Worm (Caenorhabditis elegans) whole organism, L3 larva: Measurements from ENCODE around the gene nspc-16.

Experiments used
- elt-1 ChIP-seq: fragments of 150-350 bp; optimal IDR thresholded peaks from 2 replicates; lab custom pipeline; 2014; ENCODE audit warnings: missing biosample characterization, missing genetic modification characterization
- eor-1 ChIP-seq, 2 experiments: fragments of 150-350 bp; optimal IDR thresholded peaks; 2 replicates each; lab custom pipeline; 2014 to 2018; ENCODE audit warnings: missing biosample characterization in 2 of 2, missing genetic modification characterization in 2 of 2
- fkh-10 ChIP-seq: sonication (generic microtip); optimal IDR thresholded peaks from 2 replicates; lab custom pipeline; 2017; ENCODE audit warnings: missing biosample characterization, missing genetic modification reagents, missing genetic modification characterization
- hmg-11 ChIP-seq: sonication (generic microtip); optimal IDR thresholded peaks from 2 replicates; lab custom pipeline; 2016; ENCODE audit warnings: missing genetic modification characterization, missing compliant biosample characterization
- nhr-11 ChIP-seq: fragments of 150-350 bp; optimal IDR thresholded peaks from 2 replicates; lab custom pipeline; 2014; ENCODE audit warnings: missing biosample characterization, missing genetic modification characterization
- nhr-77 ChIP-seq: fragments of 150-350 bp; optimal IDR thresholded peaks from 2 replicates; lab custom pipeline; 2014; ENCODE audit warnings: missing biosample characterization, missing genetic modification characterization
- skn-1 ChIP-seq: fragments of 150-350 bp; optimal IDR thresholded peaks from 2 replicates; lab custom pipeline; 2014; ENCODE audit warnings: missing biosample characterization, missing genetic modification characterization
- unc-62 ChIP-seq: fragments of 150-350 bp; sonication (generic microtip); optimal IDR thresholded peaks from 4 replicates; lab custom pipeline; 2014; ENCODE audit warnings: missing biosample characterization, missing genetic modification reagents, missing genetic modification characterization
- ztf-11 ChIP-seq: fragments of 150-350 bp; optimal IDR thresholded peaks from 2 replicates; lab custom pipeline; 2014; ENCODE audit warnings: missing biosample characterization, missing genetic modification characterization
- ztf-4 ChIP-seq: fragments of 150-350 bp; optimal IDR thresholded peaks from 2 replicates; lab custom pipeline; 2014; ENCODE audit warnings: missing biosample characterization, missing genetic modification characterization

DNA sequence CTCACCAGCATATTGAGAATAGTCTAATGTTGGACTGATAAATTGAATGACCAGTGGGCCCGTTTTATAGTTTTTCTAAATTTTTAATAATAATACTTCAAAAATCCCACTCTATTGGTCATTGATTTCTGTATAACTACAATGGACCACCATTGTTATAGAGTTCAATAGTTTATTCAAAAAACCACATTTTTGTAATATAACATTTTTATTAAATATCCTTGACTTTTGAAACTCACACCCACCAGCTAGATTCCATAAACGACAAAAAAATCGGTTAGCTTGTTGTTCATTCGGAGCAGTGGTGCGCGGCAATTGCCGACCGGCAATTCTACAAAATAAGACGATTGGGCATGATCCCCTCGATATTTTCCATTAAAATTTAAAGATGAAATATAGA lies 4.2 kb downstream of the nspc-16 start, which contains the start of gene nspc-18:
- TF ChIP-seq unc-62 (GFP tag; lab: Kevin White, UChicago) = no peak
- TF ChIP-seq elt-1 = no peak
- TF ChIP-seq skn-1 (tag; lab: Kevin White, UChicago) = no peak
- TF ChIP-seq ztf-4 (tag; lab: Kevin White, UChicago) = no peak
- TF ChIP-seq fkh-10 = no peak
- TF ChIP-seq ztf-11 (tag; lab: Kevin White, UChicago) = no peak
- TF ChIP-seq hmg-11 (tag; lab: Kevin White, UChicago) = no peak
- no peak for TF ChIP-seq eor-1 (tag; optimal IDR thresholded peaks at IDR 0.05; lab: Kevin White, UChicago)
- TF ChIP-seq nhr-77 = no peak
- no peak for TF ChIP-seq nhr-11 (tag; lab: Kevin White, UChicago)
